Worm (Caenorhabditis elegans): ENCODE measurements around the gene ent-5.

The ent-5 gene

ce11 chrX:4599526-4599925 is 49.5 kb downstream of the ent-5 start:
- no peak for TF ChIP-seq gmeb-1 (tag; optimal IDR thresholded peaks at IDR 0.05)
- no peak for TF ChIP-seq mdl-1 (tag; optimal IDR thresholded peaks at IDR 0.05)
- TF ChIP-seq nhr-25 (tag; optimal IDR thresholded peaks at IDR 0.05), result no peak
- TF ChIP-seq C34F6.9 (tag; optimal IDR thresholded peaks at IDR 0.05), result no peak
- TF ChIP-seq elt-3 (tag; optimal IDR thresholded peaks at IDR 0.05), result no peak
- TF ChIP-seq aly-2 (tag; optimal IDR thresholded peaks at IDR 0.05), result no peak
- TF ChIP-seq elt-1 (tag; optimal IDR thresholded peaks at IDR 0.05), result no peak
- no peak for TF ChIP-seq skn-1 (tag; optimal IDR thresholded peaks at IDR 0.05)
- TF ChIP-seq snpc-4 (tag; optimal IDR thresholded peaks at IDR 0.05), result no peak
- TF ChIP-seq ztf-4 (tag; optimal IDR thresholded peaks at IDR 0.05), result no peak
- no peak for TF ChIP-seq peb-1 (tag; optimal IDR thresholded peaks at IDR 0.05)
- no peak for TF ChIP-seq F13H6.1 (tag; optimal IDR thresholded peaks at IDR 0.05)
- TF ChIP-seq ztf-11 (tag; optimal IDR thresholded peaks at IDR 0.05), result no peak
- no peak for TF ChIP-seq Y55F3AM.14 (GFP tag; optimal IDR thresholded peaks at IDR 0.05)
- TF ChIP-seq sem-4 (tag; optimal IDR thresholded peaks at IDR 0.05), result no peak
- TF ChIP-seq lin-39 (tag; optimal IDR thresholded peaks at IDR 0.05), result no peak
- TF ChIP-seq nhr-10 (tag; optimal IDR thresholded peaks at IDR 0.05), result no peak
- TF ChIP-seq lin-13 (GFP tag; optimal IDR thresholded peaks at IDR 0.05), result no peak

All from whole organism, L2 larva.